Fruit fly (Drosophila melanogaster): ENCODE data around the gene Edc3.

Edc3 gene

DNA sequence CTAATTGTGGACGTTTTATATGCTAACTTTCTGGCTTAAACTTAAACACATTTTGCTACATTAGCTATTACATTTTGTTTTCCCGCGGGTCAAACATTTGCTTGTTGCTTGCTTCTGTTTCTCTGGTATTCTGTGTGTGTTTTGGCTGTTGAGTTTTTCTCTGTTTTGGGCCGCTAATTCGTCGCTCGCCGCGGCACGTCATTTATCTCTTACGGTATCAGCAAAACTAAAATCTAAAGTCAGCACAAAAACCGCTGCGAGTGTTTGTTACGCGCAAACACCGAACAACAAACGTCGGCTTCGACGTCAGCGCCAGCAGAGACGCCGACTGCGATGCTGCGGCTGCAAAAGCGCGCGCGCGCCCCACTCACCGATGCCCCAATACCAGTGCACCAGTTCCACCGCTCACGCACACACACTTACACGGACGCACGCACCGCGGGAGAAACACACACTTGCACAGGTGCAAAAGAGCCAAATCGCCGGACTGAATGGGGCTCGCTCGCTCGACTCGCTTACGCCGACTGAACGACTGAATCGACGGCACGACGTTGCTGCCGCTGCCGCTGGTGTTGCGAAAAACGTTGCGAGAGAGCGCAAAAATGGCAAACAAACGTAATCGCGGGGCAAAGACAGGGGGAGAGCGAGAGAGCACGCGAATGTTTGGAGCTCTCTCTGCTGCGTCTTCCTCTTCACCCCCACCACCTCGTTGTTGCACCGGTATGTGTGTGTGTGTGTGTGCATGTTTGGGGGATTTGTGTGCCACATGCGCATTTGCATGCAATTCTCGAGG, 46.6 kb upstream of the Edc3 start (continued):
- TF ChIP-seq CG6175 (GFP tag; IDR thresholded peaks at IDR 0.05), result peak; percentile 89
- TF ChIP-seq CG8359 (GFP tag; optimal IDR thresholded peaks at IDR 0.05; ENCODE audit: borderline replicate concordance), result no peak
- no peak for TF ChIP-seq CG17361 (GFP tag; IDR thresholded peaks at IDR 0.05)
- TF ChIP-seq CG12155 (GFP tag; optimal IDR thresholded peaks at IDR 0.05), result peak; percentile 42
- no peak for TF ChIP-seq CG4360 (GFP tag; IDR thresholded peaks at IDR 0.05)
- no peak for TF ChIP-seq CG11456 (GFP tag; IDR thresholded peaks at IDR 0.05)
- TF ChIP-seq eve (GFP tag; optimal IDR thresholded peaks at IDR 0.05), result no peak
- TF ChIP-seq TFAM (GFP tag; optimal IDR thresholded peaks at IDR 0.05), result no peak
- TF ChIP-seq Jarid2 (GFP tag; optimal IDR thresholded peaks at IDR 0.05), result peak; percentile 69
- TF ChIP-seq Hey (tag; optimal IDR thresholded peaks at IDR 0.05), result no peak
- TF ChIP-seq hth (optimal IDR thresholded peaks at IDR 0.05), result no peak
- TF ChIP-seq Asciz (GFP tag; optimal IDR thresholded peaks at IDR 0.05), result peak; percentile 19
- no peak for TF ChIP-seq CG14860 (GFP tag; IDR thresholded peaks at IDR 0.05; ENCODE audit: partially characterized antibody)
- no peak for TF ChIP-seq Dip3 (GFP tag; optimal IDR thresholded peaks at IDR 0.05)
- TF ChIP-seq Chrac-16 (GFP tag; optimal IDR thresholded peaks at IDR 0.05), result no peak
- no peak for TF ChIP-seq ind (GFP tag; optimal IDR thresholded peaks at IDR 0.05)
- TF ChIP-seq CG18599 (GFP tag; optimal IDR thresholded peaks at IDR 0.05), result no peak
- TF ChIP-seq CG7839 (tag; optimal IDR thresholded peaks at IDR 0.05), result no peak
- TF ChIP-seq gem (tag; optimal IDR thresholded peaks at IDR 0.05), result no peak
- TF ChIP-seq CG12769 (tag; optimal IDR thresholded peaks at IDR 0.05), result peak; percentile 25
- peak; percentile 12; the same call in 1 of the 2 replicates for TF ChIP-seq Scr (GFP tag; IDR thresholded peaks at IDR 0.05; ENCODE audit: partially characterized antibody)
- TF ChIP-seq CoRest (tag; optimal IDR thresholded peaks at IDR 0.05), result no peak
- peak; percentile 61 for TF ChIP-seq sens (GFP tag)
- TF ChIP-seq pum (GFP tag; optimal IDR thresholded peaks at IDR 0.05), result no peak
- no peak for TF ChIP-seq CG15514 (GFP tag; optimal IDR thresholded peaks at IDR 0.05)
- no peak for TF ChIP-seq nerfin-1 (tag; optimal IDR thresholded peaks at IDR 0.05)
- no peak for TF ChIP-seq CG6683 (GFP tag; optimal IDR thresholded peaks at IDR 0.05)
- TF ChIP-seq H2.0 (GFP tag; IDR thresholded peaks at IDR 0.05), result 0 out of 2 replicates have a peak, but pooled peaks have one; percentile 15
- TF ChIP-seq tup (GFP tag; optimal IDR thresholded peaks at IDR 0.05), result no peak
- no peak for TF ChIP-seq crc (GFP tag; optimal IDR thresholded peaks at IDR 0.05)
- TF ChIP-seq ftz-f1 (GFP tag; optimal IDR thresholded peaks at IDR 0.05), result peak; percentile 71
- peak; percentile 61; the same call in 1 of the 2 replicates for TF ChIP-seq sna (GFP tag; IDR thresholded peaks at IDR 0.05; ENCODE audit: partially characterized antibody)
- no peak for TF ChIP-seq HmgZ (tag; optimal IDR thresholded peaks at IDR 0.05)
- TF ChIP-seq CG42726 (GFP tag; IDR thresholded peaks at IDR 0.05; ENCODE audit: partially characterized antibody), result no peak
- no peak for TF ChIP-seq pb (GFP tag; optimal IDR thresholded peaks at IDR 0.05)
- peak; percentile 34 for TF ChIP-seq ATbp (GFP tag; optimal IDR thresholded peaks at IDR 0.05)
- TF ChIP-seq HLH3B (GFP tag; IDR thresholded peaks at IDR 0.05), result 0 out of 2 replicates have a peak, but pooled peaks have one; percentile 6
- no peak for TF ChIP-seq org-1 (GFP tag; optimal IDR thresholded peaks at IDR 0.05)
- no peak for TF ChIP-seq CG15479 (GFP tag; optimal IDR thresholded peaks at IDR 0.05)
- no peak for TF ChIP-seq CG15269 (tag; optimal IDR thresholded peaks at IDR 0.05)
- no peak for TF ChIP-seq Elba2 (GFP tag; optimal IDR thresholded peaks at IDR 0.05)
- TF ChIP-seq CG10654 (GFP tag; optimal IDR thresholded peaks at IDR 0.05), result no peak
- no peak for TF ChIP-seq Hsf (GFP tag; optimal IDR thresholded peaks at IDR 0.05)
- TF ChIP-seq CG10267 (tag; optimal IDR thresholded peaks at IDR 0.05), result no peak
- peak; percentile 97 for TF ChIP-seq Adf1 (GFP tag; IDR thresholded peaks at IDR 0.05)
- peak; percentile 69 to 75 for TF ChIP-seq Trl (optimal IDR thresholded peaks at IDR 0.05)
- no peak for TF ChIP-seq Trl (GFP tag; optimal IDR thresholded peaks at IDR 0.05)
- TF ChIP-seq grau (tag; optimal IDR thresholded peaks at IDR 0.05), result no peak
- TF ChIP-seq Stat92E (GFP tag; optimal IDR thresholded peaks at IDR 0.05), result no peak
